Fruit fly (Drosophila melanogaster) whole organism, embryonic: ENCODE results near the gene E2f1.

Experiments used
- Atf6 ChIP-seq: fragments of 200-800 bp; sonication (Bioruptor generic); IDR thresholded peaks from 2 replicates; pipeline ENCODE4 v1.3.6; 2022; ENCODE audit warnings: missing biosample characterization, missing genetic modification characterization
- Awh ChIP-seq: fragments of 200-800 bp; sonication (Bioruptor generic); IDR thresholded peaks from 2 replicates; pipeline ENCODE4, ENCODE4 v1.3.6; 2022; ENCODE audit warnings: missing biosample characterization, missing genetic modification characterization
- CG1024 ChIP-seq: fragments of 200-800 bp; sonication (Bioruptor generic); IDR thresholded peaks from 2 replicates; pipeline ENCODE4 v1.3.6; 2022; ENCODE audit warnings: missing biosample characterization, missing genetic modification characterization
- CG11456 ChIP-seq: fragments of 200-800 bp; sonication (Bioruptor generic); IDR thresholded peaks from 3 replicates; pipeline ENCODE4 v1.3.6; 2022; ENCODE audit warnings: missing biosample characterization, missing genetic modification characterization
- CG1233 ChIP-seq: fragments of 200-800 bp; sonication (Bioruptor generic); optimal IDR thresholded peaks from 4 replicates; lab custom pipeline; 2018; ENCODE audit warnings: missing biosample characterization, mild to moderate bottlenecking, missing genetic modification characterization
- CG13123 ChIP-seq: fragments of 200-800 bp; sonication (Bioruptor generic); optimal IDR thresholded peaks from 2 replicates; lab custom pipeline; 2016; ENCODE audit warnings: missing biosample characterization, missing genetic modification characterization
- CG13424 ChIP-seq: fragments of 200-800 bp; sonication (Bioruptor generic); optimal IDR thresholded peaks from 2 replicates; lab custom pipeline; 2019; ENCODE audit warnings: missing biosample characterization, mild to moderate bottlenecking, missing genetic modification characterization, moderate library complexity
- CG14667 ChIP-seq: fragments of 200-800 bp; sonication (Bioruptor generic); IDR thresholded peaks from 2 replicates; pipeline ENCODE4 v1.3.6; 2022; ENCODE audit warnings: missing biosample characterization, missing genetic modification characterization
- CG1603 ChIP-seq: fragments of 200-800 bp; sonication (Bioruptor generic); optimal IDR thresholded peaks from 2 replicates; lab custom pipeline; 2019; ENCODE audit warnings: missing biosample characterization, mild to moderate bottlenecking, missing genetic modification characterization, moderate library complexity
- CG16779 ChIP-seq: fragments of 200-800 bp; sonication (Bioruptor generic); IDR thresholded peaks from 2 replicates; pipeline ENCODE4 v1.3.6; 2022; ENCODE audit warnings: missing biosample characterization, missing genetic modification characterization
- CG17612 ChIP-seq: fragments of 200-800 bp; sonication (Bioruptor generic); IDR thresholded peaks from 2 replicates; pipeline ENCODE4 v1.3.6; 2022; ENCODE audit warnings: missing biosample characterization, missing genetic modification characterization
- CG18262 ChIP-seq: fragments of 200-800 bp; optimal IDR thresholded peaks from 3 replicates; lab custom pipeline; 2019; ENCODE audit warnings: missing biosample characterization, mild to moderate bottlenecking, missing genetic modification characterization, moderate library complexity
- CG6654 ChIP-seq: fragments of 200-800 bp; sonication (Bioruptor generic); optimal IDR thresholded peaks from 2 replicates; lab custom pipeline; 2017; ENCODE audit warnings: missing biosample characterization, mild to moderate bottlenecking, missing genetic modification characterization
- CG6791 ChIP-seq: fragments of 200-800 bp; sonication (Bioruptor generic); IDR thresholded peaks from 3 replicates; pipeline ENCODE4 v1.3.6; 2022; ENCODE audit warnings: missing biosample characterization, missing genetic modification characterization; ENCODE audit not compliant: partially characterized antibody
- CG7357 ChIP-seq: fragments of 200-800 bp; sonication (Bioruptor generic); IDR thresholded peaks from 3 replicates; pipeline ENCODE4 v1.3.6; 2022; ENCODE audit warnings: missing biosample characterization, missing genetic modification characterization
- CG8765 ChIP-seq: fragments of 200-800 bp; sonication (Bioruptor generic); IDR thresholded peaks from 2 replicates; pipeline ENCODE4 v1.3.6; 2022; ENCODE audit warnings: missing biosample characterization, missing genetic modification characterization
- D ChIP-seq, 2 experiments: fragments of 200-800 bp in 1 of 2; fragments of >200 bp in 1 of 2; sonication (Bioruptor generic) in 1 of 2; optimal IDR thresholded peaks; 2 replicates in 1 of 2; 3 replicates in 1 of 2; lab custom pipeline; 2017; ENCODE audit warnings: mild to moderate bottlenecking in 1 of 2, missing biosample characterization in 1 of 2, missing genetic modification characterization in 1 of 2, missing genetic modification reagents in 1 of 2
- Deaf1 ChIP-seq: fragments of 200-800 bp; optimal IDR thresholded peaks from 3 replicates; lab custom pipeline; 2019; ENCODE audit warnings: missing biosample characterization, mild to moderate bottlenecking, missing genetic modification characterization, moderate library complexity
- HHEX ChIP-seq: fragments of 200-800 bp; sonication (Bioruptor generic); optimal IDR thresholded peaks from 3 replicates; lab custom pipeline; 2017; ENCODE audit warnings: missing biosample characterization, mild to moderate bottlenecking, missing genetic modification characterization, missing genetic modification reagents
- Hr39 ChIP-seq: fragments of >200 bp; optimal IDR thresholded peaks from 2 replicates; lab custom pipeline; 2017
- Mrtf ChIP-seq: fragments of 200-800 bp; sonication (Bioruptor generic); IDR thresholded peaks from 3 replicates; pipeline ENCODE4 v1.3.6; 2022; ENCODE audit warnings: missing biosample characterization, missing genetic modification characterization
- Ptx1 ChIP-seq: fragments of 200-800 bp; sonication (Bioruptor generic); IDR thresholded peaks from 2 replicates; pipeline ENCODE4 v1.3.6; 2022; ENCODE audit warnings: missing biosample characterization, missing genetic modification characterization
- Ravus ChIP-seq: fragments of 200-800 bp; sonication (Bioruptor generic); IDR thresholded peaks from 2 replicates; pipeline ENCODE4 v1.3.6; 2022; ENCODE audit warnings: missing biosample characterization, missing genetic modification characterization
- Xrp1 ChIP-seq: fragments of 200-800 bp; sonication (Bioruptor generic); IDR thresholded peaks from 2 replicates; pipeline ENCODE4 v1.3.6; 2022; ENCODE audit warnings: missing biosample characterization, missing genetic modification characterization
- bowl ChIP-seq: fragments of 200-800 bp; sonication (Bioruptor generic); IDR thresholded peaks from 2 replicates; pipeline ENCODE4 v1.3.6; 2022; ENCODE audit warnings: missing biosample characterization, missing genetic modification characterization
- chif ChIP-seq, 2 experiments: fragments of 200-800 bp; sonication (Bioruptor generic); optimal IDR thresholded peaks; 3 replicates each; lab custom pipeline; 2016; ENCODE audit warnings: missing biosample characterization in 2 of 2, missing genetic modification characterization in 2 of 2
- ci ChIP-seq: fragments of 200-800 bp; sonication (Bioruptor generic); IDR thresholded peaks from 3 replicates; pipeline ENCODE4 v1.3.6; 2022; ENCODE audit warnings: missing biosample characterization, missing genetic modification characterization
- crol ChIP-seq: fragments of 200-800 bp; sonication (Bioruptor generic); IDR thresholded peaks from 2 replicates; pipeline ENCODE4 v1.3.6; 2022; ENCODE audit warnings: missing biosample characterization, missing genetic modification characterization
- cwo ChIP-seq: fragments of 200-800 bp; sonication (Bioruptor generic); optimal IDR thresholded peaks from 3 replicates; lab custom pipeline; 2017; ENCODE audit warnings: missing biosample characterization, missing genetic modification characterization, mild to moderate bottlenecking, moderate library complexity, missing genetic modification reagents
- dati ChIP-seq: fragments of 200-800 bp; sonication (Bioruptor generic); IDR thresholded peaks from 2 replicates; pipeline ENCODE4 v1.3.6; 2022; ENCODE audit warnings: missing biosample characterization, missing genetic modification characterization
- ewg ChIP-seq: fragments of 200-800 bp; sonication (Bioruptor generic); optimal IDR thresholded peaks from 3 replicates; lab custom pipeline; 2017; ENCODE audit warnings: mild to moderate bottlenecking, missing biosample characterization, missing genetic modification reagents, missing genetic modification characterization
- gem ChIP-seq: fragments of 200-800 bp; sonication (Bioruptor generic); optimal IDR thresholded peaks from 2 replicates; lab custom pipeline; 2019; ENCODE audit warnings: missing biosample characterization, mild to moderate bottlenecking, missing genetic modification characterization, moderate library complexity
- grau ChIP-seq: fragments of 200-800 bp; optimal IDR thresholded peaks from 3 replicates; lab custom pipeline; 2019; ENCODE audit warnings: missing biosample characterization, mild to moderate bottlenecking, missing genetic modification characterization, moderate library complexity
- lmd ChIP-seq: fragments of 200-800 bp; sonication (Bioruptor generic); IDR thresholded peaks from 2 replicates; pipeline ENCODE4 v1.3.6; 2022; ENCODE audit warnings: missing biosample characterization, missing genetic modification characterization
- nom ChIP-seq: fragments of 200-800 bp; sonication (Bioruptor generic); optimal IDR thresholded peaks from 2 replicates; lab custom pipeline; 2017; ENCODE audit warnings: missing biosample characterization, missing genetic modification characterization, mild to moderate bottlenecking, moderate library complexity, missing genetic modification reagents
- oc ChIP-seq: fragments of 200-800 bp; sonication (Bioruptor generic); optimal IDR thresholded peaks from 2 replicates; lab custom pipeline; 2018; ENCODE audit warnings: missing biosample characterization, mild to moderate bottlenecking, missing genetic modification characterization, moderate library complexity
- pros ChIP-seq: fragments of 200-800 bp; sonication (Bioruptor generic); optimal IDR thresholded peaks from 3 replicates; lab custom pipeline; 2019; ENCODE audit warnings: missing biosample characterization, mild to moderate bottlenecking, missing genetic modification characterization, moderate library complexity
- row ChIP-seq: fragments of 200-800 bp; sonication (Bioruptor generic); IDR thresholded peaks from 3 replicates; pipeline ENCODE4 v1.3.6; 2022; ENCODE audit warnings: missing biosample characterization, missing genetic modification characterization
- scrt ChIP-seq: fragments of 200-800 bp; sonication (Bioruptor generic); optimal IDR thresholded peaks from 2 replicates; lab custom pipeline; 2018; ENCODE audit warnings: missing biosample characterization, mild to moderate bottlenecking, missing genetic modification characterization, moderate library complexity
- sens ChIP-seq: fragments of 200-800 bp; sonication (Bioruptor generic); peaks from one replicate; lab custom pipeline; 2016; ENCODE audit warnings: missing biosample characterization, missing genetic modification characterization
- so ChIP-seq: fragments of 200-800 bp; sonication (Bioruptor generic); IDR thresholded peaks from 3 replicates; pipeline ENCODE4 v1.3.6; 2022; ENCODE audit warnings: missing biosample characterization, missing genetic modification characterization
- tap ChIP-seq: fragments of 200-800 bp; optimal IDR thresholded peaks from 3 replicates; lab custom pipeline; 2019; ENCODE audit warnings: missing biosample characterization, mild to moderate bottlenecking, missing genetic modification characterization, moderate library complexity
- tio ChIP-seq: fragments of 200-800 bp; sonication (Bioruptor generic); optimal IDR thresholded peaks from 2 replicates; lab custom pipeline; 2017; ENCODE audit warnings: missing biosample characterization, missing genetic modification characterization, inconsistent platforms
- zfh1 ChIP-seq: fragments of 200-800 bp; sonication (Bioruptor generic); IDR thresholded peaks from 3 replicates; pipeline ENCODE4 v1.3.6; 2022; ENCODE audit warnings: missing biosample characterization, missing genetic modification characterization

Gene E2f1

dm6 chr3R:21656492-21657484, 3.9 kb downstream of the E2f1 start (continued):
- peak; percentile 23; the same call in 1 of the 2 replicates for TF ChIP-seq Atf6 (GFP tag; lab: Robert Waterston, UW)
- TF ChIP-seq, all 482 proteins: peak for 200

dm6 chr3R:21655384-21655783, 5.3 kb downstream of the E2f1 start:
- TF ChIP-seq CG1024, result no peak
- no peak for TF ChIP-seq ci (GFP tag; lab: Robert Waterston, UW)
- TF ChIP-seq Awh, result 0 out of 2 replicates have a peak, but pooled peaks have one; percentile 8
- 0 out of 2 replicates have a peak, but pooled peaks have one; percentile 5 for TF ChIP-seq CG14667 (GFP tag; lab: Robert Waterston, UW)
- no peak for TF ChIP-seq so
- peak; percentile 25; the same call in 1 of the 3 replicates for TF ChIP-seq row (GFP tag; lab: Robert Waterston, UW)
- TF ChIP-seq CG1603 (tag; lab: Kevin White, UChicago), result no peak
- TF ChIP-seq CG8765 (GFP tag; lab: Robert Waterston, UW), result no peak
- TF ChIP-seq CG6791, result no peak
- TF ChIP-seq gem (tag; lab: Kevin White, UChicago), result peak; percentile 5
- TF ChIP-seq D (optimal IDR thresholded peaks at IDR 0.05; lab: Kevin White, UChicago), result no peak
- TF ChIP-seq D (GFP tag; optimal IDR thresholded peaks at IDR 0.05; lab: Kevin White, UChicago), result no peak
- TF ChIP-seq Ptx1 (GFP tag; lab: Robert Waterston, UW), result 0 out of 2 replicates have a peak, but pooled peaks have one; percentile 28
- TF ChIP-seq CG7357 (GFP tag; lab: Robert Waterston, UW), result no peak
- no peak for TF ChIP-seq tap (tag; lab: Kevin White, UChicago)
- no peak for TF ChIP-seq bowl (GFP tag; lab: Robert Waterston, UW)
- TF ChIP-seq sens (GFP tag; lab: Kevin White, UChicago), result peak; percentile 58
- no peak for TF ChIP-seq lmd (GFP tag; lab: Robert Waterston, UW)
- TF ChIP-seq CG11456, result no peak
- no peak for TF ChIP-seq Hr39 (lab: Kevin White, UChicago)
- no peak for TF ChIP-seq dati (GFP tag; lab: Robert Waterston, UW)
- 0 out of 2 replicates have a peak, but pooled peaks have one; percentile 14 for TF ChIP-seq Xrp1 (GFP tag; lab: Robert Waterston, UW)

- TF ChIP-seq sens (GFP tag; lab: Kevin White, UChicago), result no peak
- TF ChIP-seq pros (GFP tag; lab: Kevin White, UChicago), result peak; percentile 66
Observed at dm6 chr3R:21654755-21655154, 5.9 kb downstream of the E2f1 start.

- TF ChIP-seq tio (GFP tag; lab: Kevin White, UChicago), result no peak
- TF ChIP-seq Ravus, result no peak
- no peak for TF ChIP-seq ewg (GFP tag; lab: Kevin White, UChicago)
- TF ChIP-seq CG1233 (GFP tag; lab: Kevin White, UChicago), result no peak
- 0 out of 2 replicates have a peak, but pooled peaks have one; percentile 41 for TF ChIP-seq CG16779 (GFP tag; lab: Robert Waterston, UW)
- TF ChIP-seq Deaf1 (tag; lab: Kevin White, UChicago), result no peak
- no peak for TF ChIP-seq cwo (GFP tag; lab: Kevin White, UChicago)
- 0 out of 2 replicates have a peak, but pooled peaks have one; percentile 11 for TF ChIP-seq crol (GFP tag; lab: Robert Waterston, UW)
- no peak for TF ChIP-seq grau (tag; lab: Kevin White, UChicago)
- TF ChIP-seq zfh1 (GFP tag; lab: Robert Waterston, UW), result no peak
- no peak for TF ChIP-seq CG18262 (tag; lab: Kevin White, UChicago)
- peak; percentile 76 for TF ChIP-seq nom (GFP tag; lab: Kevin White, UChicago)
- TF ChIP-seq chif (GFP tag; optimal IDR thresholded peaks at IDR 0.05; lab: Kevin White, UChicago), result no peak
- no peak for TF ChIP-seq CG13123 (GFP tag; lab: Kevin White, UChicago)
- no peak for TF ChIP-seq scrt (GFP tag; lab: Kevin White, UChicago)
- TF ChIP-seq CG6654 (GFP tag; lab: Kevin White, UChicago), result no peak
- no peak for TF ChIP-seq CG13424 (tag; lab: Kevin White, UChicago)
- TF ChIP-seq CG7357 (GFP tag; lab: Robert Waterston, UW), result no peak
- no peak for TF ChIP-seq oc
- TF ChIP-seq HHEX (GFP tag; lab: Kevin White, UChicago), result no peak
- TF ChIP-seq CG17612, result no peak
- no peak for TF ChIP-seq Mrtf (GFP tag; lab: Robert Waterston, UW)
Observed at dm6 chr3R:21653434-21653833, 7.2 kb downstream of the E2f1 start.
